Fruit fly (Drosophila melanogaster) whole organism, wandering third instar larva: Measurements from ENCODE around the gene CG11997.

ENCODE experiments used
- Abd-B ChIP-seq: fragments of >200 bp; optimal IDR thresholded peaks from 2 replicates; lab custom pipeline; 2017; ENCODE audit warnings: missing biosample characterization, missing genetic modification characterization
- CG9705 ChIP-seq: fragments of 200-800 bp; sonication (Bioruptor generic); optimal IDR thresholded peaks from 2 replicates; lab custom pipeline; 2018; ENCODE audit warnings: missing biosample characterization, mild to moderate bottlenecking, missing genetic modification characterization
- CrebA ChIP-seq: fragments of 200-800 bp; sonication (Bioruptor generic); optimal IDR thresholded peaks from 2 replicates; lab custom pipeline; 2016; ENCODE audit warnings: missing biosample characterization, mild to moderate bottlenecking, missing genetic modification characterization, borderline replicate concordance
- Dfd ChIP-seq: fragments of >200 bp; optimal IDR thresholded peaks from 2 replicates; lab custom pipeline; 2017; ENCODE audit warnings: missing biosample characterization, missing genetic modification characterization
- Dif ChIP-seq: fragments of 200-275, 200-300 bp; sonication (Bioruptor generic); optimal IDR thresholded peaks from 2 replicates; lab custom pipeline; 2018; ENCODE audit warnings: missing biosample characterization, missing genetic modification characterization; ENCODE audit not compliant: partially characterized antibody
- GATAd ChIP-seq: sonication (Bioruptor generic); optimal IDR thresholded peaks from 2 replicates; lab custom pipeline; 2016; ENCODE audit warnings: missing biosample characterization, missing genetic modification characterization
- HLH106 ChIP-seq: fragments of 200-800 bp; optimal IDR thresholded peaks from 3 replicates; lab custom pipeline; 2019; ENCODE audit warnings: missing biosample characterization, mild to moderate bottlenecking, missing genetic modification characterization, moderate library complexity
- Hnf4 ChIP-seq: fragments of 200-800 bp; sonication (Bioruptor generic); optimal IDR thresholded peaks from 2 replicates; lab custom pipeline; 2016; ENCODE audit warnings: missing biosample characterization, mild to moderate bottlenecking, missing genetic modification characterization
- Hr78 ChIP-seq: fragments of >200 bp; optimal IDR thresholded peaks from 2 replicates; lab custom pipeline; 2017; ENCODE audit warnings: missing biosample characterization, missing genetic modification characterization
- Hr83 ChIP-seq: fragments of 200-300 bp; sonication (Bioruptor generic); optimal IDR thresholded peaks from 2 replicates; lab custom pipeline; 2016; ENCODE audit warnings: missing biosample characterization, mild to moderate bottlenecking, missing genetic modification characterization, moderate library complexity; ENCODE audit not compliant: poor library complexity, severe bottlenecking
- Jra ChIP-seq: sonication (Bioruptor generic); optimal IDR thresholded peaks from 2 replicates; lab custom pipeline; 2016; ENCODE audit warnings: missing biosample characterization, missing genetic modification characterization
- Mio ChIP-seq: sonication (Bioruptor generic); optimal IDR thresholded peaks from 2 replicates; lab custom pipeline; 2016; ENCODE audit warnings: missing biosample characterization, missing genetic modification characterization
- Myc ChIP-seq: fragments of >200 bp; optimal IDR thresholded peaks from 2 replicates; lab custom pipeline; 2017
- OdsH ChIP-seq: fragments of 200-800 bp; sonication (Bioruptor generic); optimal IDR thresholded peaks from 2 replicates; lab custom pipeline; 2016; ENCODE audit warnings: missing biosample characterization, mild to moderate bottlenecking, missing genetic modification characterization
- Rel ChIP-seq, 2 experiments: fragments of 200-800 bp; sonication (Bioruptor generic) in 1 of 2; optimal IDR thresholded peaks; 2 replicates in 1 of 2; 3 replicates in 1 of 2; lab custom pipeline; 2016 to 2019; ENCODE audit warnings: mild to moderate bottlenecking in 2 of 2, missing biosample characterization in 2 of 2, missing genetic modification characterization in 2 of 2, moderate library complexity in 1 of 2
- Sp1 ChIP-seq: fragments of 200-800 bp; sonication (Bioruptor generic); optimal IDR thresholded peaks from 3 replicates; lab custom pipeline; 2019; ENCODE audit warnings: missing biosample characterization, mild to moderate bottlenecking, missing genetic modification characterization, moderate library complexity
- Vsx2 ChIP-seq: fragments of 200-300, 225-300 bp; sonication (Bioruptor generic); optimal IDR thresholded peaks from 2 replicates; lab custom pipeline; 2018; ENCODE audit warnings: missing biosample characterization, missing genetic modification characterization; ENCODE audit not compliant: partially characterized antibody
- br ChIP-seq: fragments of 200-800 bp; sonication (Bioruptor generic); optimal IDR thresholded peaks from 2 replicates; lab custom pipeline; 2016; ENCODE audit warnings: missing biosample characterization, missing genetic modification characterization
- brk ChIP-seq: fragments of 200-800 bp; sonication (Bioruptor generic); optimal IDR thresholded peaks from 2 replicates; lab custom pipeline; 2016; ENCODE audit warnings: missing biosample characterization, mild to moderate bottlenecking, missing genetic modification characterization
- dl ChIP-seq, 2 experiments: fragments of 175-275, 200-275 bp in 1 of 2; fragments of 200-275 bp in 1 of 2; sonication (Bioruptor generic); optimal IDR thresholded peaks; lab custom pipeline; 2018; ENCODE audit warnings: mild to moderate bottlenecking in 2 of 2, missing biosample characterization in 2 of 2, missing genetic modification characterization in 2 of 2, moderate library complexity in 2 of 2; ENCODE audit not compliant: partially characterized antibody in 2 of 2, insufficient read depth in 1 of 2
- dmrt93B ChIP-seq: fragments of 200-800 bp; sonication (Bioruptor generic); optimal IDR thresholded peaks from 2 replicates; lab custom pipeline; 2018; ENCODE audit warnings: missing biosample characterization, mild to moderate bottlenecking, missing genetic modification characterization
- dsf ChIP-seq: sonication (Bioruptor generic); optimal IDR thresholded peaks from 2 replicates; lab custom pipeline; 2016; ENCODE audit warnings: missing biosample characterization, missing genetic modification characterization, borderline replicate concordance
- ey ChIP-seq: fragments of 200-800 bp; sonication (Bioruptor generic); optimal IDR thresholded peaks from 2 replicates; lab custom pipeline; 2016; ENCODE audit warnings: missing biosample characterization, missing genetic modification characterization
- foxo ChIP-seq, 2 experiments: fragments of 200-800 bp; sonication (Bioruptor generic); optimal IDR thresholded peaks; 2 replicates in 1 of 2; 3 replicates in 1 of 2; lab custom pipeline; 2016 to 2017; ENCODE audit warnings: missing biosample characterization in 2 of 2, missing genetic modification characterization in 2 of 2
- fru ChIP-seq: fragments of 200-800 bp; sonication (Bioruptor generic); optimal IDR thresholded peaks from 3 replicates; lab custom pipeline; 2016; ENCODE audit warnings: missing biosample characterization, mild to moderate bottlenecking, missing genetic modification characterization
- h ChIP-seq: fragments of 200-800 bp; sonication (Bioruptor generic); optimal IDR thresholded peaks from 3 replicates; lab custom pipeline; 2016; ENCODE audit warnings: missing biosample characterization, mild to moderate bottlenecking, missing genetic modification characterization
- jim ChIP-seq: fragments of 175-275, 200-325 bp; sonication (Bioruptor generic); optimal IDR thresholded peaks from 2 replicates; lab custom pipeline; 2016; ENCODE audit warnings: missing biosample characterization, mild to moderate bottlenecking, missing genetic modification characterization
- pan ChIP-seq: fragments of >200 bp; optimal IDR thresholded peaks from 2 replicates; lab custom pipeline; 2017
- psq ChIP-seq: fragments of 200-800 bp; sonication (Bioruptor generic); optimal IDR thresholded peaks from 3 replicates; lab custom pipeline; 2017; ENCODE audit warnings: missing biosample characterization, mild to moderate bottlenecking, missing genetic modification characterization, moderate library complexity
- rgr ChIP-seq: fragments of 200-800 bp; sonication (Bioruptor generic); optimal IDR thresholded peaks from 3 replicates; lab custom pipeline; 2016; ENCODE audit warnings: missing biosample characterization, mild to moderate bottlenecking, missing genetic modification characterization
- sage ChIP-seq: fragments of 200-800 bp; sonication (Bioruptor generic); optimal IDR thresholded peaks from 2 replicates; lab custom pipeline; 2016; ENCODE audit warnings: missing biosample characterization, mild to moderate bottlenecking, missing genetic modification characterization
- sv ChIP-seq: fragments of 200-800 bp; sonication (Bioruptor generic); optimal IDR thresholded peaks from 3 replicates; lab custom pipeline; 2016; ENCODE audit warnings: missing biosample characterization, missing genetic modification characterization
- tai ChIP-seq: sonication (Bioruptor generic); optimal IDR thresholded peaks from 2 replicates; lab custom pipeline; 2016; ENCODE audit warnings: missing biosample characterization, missing genetic modification characterization
- usp ChIP-seq: fragments of >200 bp; optimal IDR thresholded peaks from 2 replicates; lab custom pipeline; 2017; ENCODE audit warnings: missing biosample characterization, missing genetic modification characterization
- woc ChIP-seq: sonication (Bioruptor generic); optimal IDR thresholded peaks from 2 replicates; lab custom pipeline; 2016; ENCODE audit warnings: missing biosample characterization, mild to moderate bottlenecking, missing genetic modification characterization

CG11997 gene

dm6 chr3R:9140914-9141313 lies 36.4 kb upstream of the CG11997 start:
- TF ChIP-seq Hr78 (GFP tag; lab: Kevin White, UChicago): no peak
- TF ChIP-seq HLH106 (tag; lab: Kevin White, UChicago): no peak
- no peak for TF ChIP-seq dsf (GFP tag; lab: Kevin White, UChicago)
- no peak for TF ChIP-seq h (GFP tag; lab: Kevin White, UChicago)
- TF ChIP-seq GATAd (GFP tag; lab: Kevin White, UChicago): no peak
- no peak for TF ChIP-seq CG9705 (GFP tag; lab: Kevin White, UChicago)
- TF ChIP-seq sage (GFP tag; lab: Kevin White, UChicago): no peak
- no peak for TF ChIP-seq CrebA
- TF ChIP-seq Vsx2 (GFP tag; lab: Kevin White, UChicago): no peak
- TF ChIP-seq rgr: no peak
- no peak for TF ChIP-seq foxo (GFP tag; optimal IDR thresholded peaks at IDR 0.05; lab: Kevin White, UChicago)
- TF ChIP-seq Myc: no peak
- TF ChIP-seq sv: no peak
- no peak for TF ChIP-seq dmrt93B
- no peak for TF ChIP-seq Mio (GFP tag; lab: Kevin White, UChicago)
- no peak for TF ChIP-seq usp
- TF ChIP-seq tai (GFP tag; lab: Kevin White, UChicago): no peak
- TF ChIP-seq Dfd (GFP tag; lab: Kevin White, UChicago): no peak
- TF ChIP-seq psq (GFP tag; lab: Kevin White, UChicago): no peak
- no peak for TF ChIP-seq Abd-B (GFP tag; lab: Kevin White, UChicago)

- TF ChIP-seq Jra (GFP tag; lab: Kevin White, UChicago) (no peak), jim (no peak), Dif (GFP tag; lab: Kevin White, UChicago) (no peak), HLH106 (tag; lab: Kevin White, UChicago) (no peak), Abd-B (GFP tag; lab: Kevin White, UChicago) (no peak)
These were observed 33.2 kb upstream of the CG11997 start for dm6 chr3R:9144003-9144721.

dm6 chr3R:9145098-9145497 lies 32.2 kb upstream of the CG11997 start:
- TF ChIP-seq Hr83 (GFP tag; lab: Kevin White, UChicago) (no peak), Hnf4 (GFP tag; lab: Kevin White, UChicago) (no peak), fru (no peak), dsf (GFP tag; lab: Kevin White, UChicago) (no peak), tai (GFP tag; lab: Kevin White, UChicago) (no peak), GATAd (GFP tag; lab: Kevin White, UChicago) (no peak), HLH106 (tag; lab: Kevin White, UChicago) (no peak), sage (GFP tag; lab: Kevin White, UChicago) (no peak), brk (GFP tag; lab: Kevin White, UChicago) (no peak), sv (no peak), pan (lab: Kevin White, UChicago) (no peak), Myc (no peak), woc (GFP tag; lab: Kevin White, UChicago) (no peak), Abd-B (GFP tag; lab: Kevin White, UChicago) (no peak), CG9705 (GFP tag; lab: Kevin White, UChicago) (no peak), Sp1 (GFP tag; lab: Kevin White, UChicago) (no peak), Mio (GFP tag; lab: Kevin White, UChicago) (no peak), dl (GFP tag; optimal IDR thresholded peaks at IDR 0.05; lab: Kevin White, UChicago; ENCODE audit: insufficient read depth in 1 of 2, partially characterized antibody in 2 of 2) (no peak), Rel (GFP tag; optimal IDR thresholded peaks at IDR 0.05; lab: Kevin White, UChicago) (no peak), Rel (tag; optimal IDR thresholded peaks at IDR 0.05; lab: Kevin White, UChicago) (no peak), CrebA (no peak)

dm6 chr3R:9147458-9147857 lies 29.9 kb upstream of the CG11997 start:
- TF ChIP-seq sage (GFP tag; lab: Kevin White, UChicago) (peak; percentile 66), GATAd (GFP tag; lab: Kevin White, UChicago) (no peak), pan (lab: Kevin White, UChicago) (no peak), tai (GFP tag; lab: Kevin White, UChicago) (peak; percentile 66), Vsx2 (GFP tag; lab: Kevin White, UChicago) (no peak), fru (peak; percentile 85), Dfd (GFP tag; lab: Kevin White, UChicago) (no peak), brk (GFP tag; lab: Kevin White, UChicago) (peak; percentile 5), br (GFP tag; lab: Kevin White, UChicago) (peak; percentile 81), Jra (GFP tag; lab: Kevin White, UChicago) (no peak), OdsH (peak; percentile 71), Abd-B (GFP tag; lab: Kevin White, UChicago) (no peak), dl (GFP tag; optimal IDR thresholded peaks at IDR 0.05; lab: Kevin White, UChicago; ENCODE audit: insufficient read depth in 1 of 2, partially characterized antibody in 2 of 2) (no peak), dsf (GFP tag; lab: Kevin White, UChicago) (no peak), jim (no peak), sv (no peak), rgr (peak; percentile 73), Dif (GFP tag; lab: Kevin White, UChicago) (no peak), h (GFP tag; lab: Kevin White, UChicago) (peak; percentile 80), Mio (GFP tag; lab: Kevin White, UChicago) (no peak), Sp1 (GFP tag; lab: Kevin White, UChicago) (peak; percentile 82), Myc (no peak), CG9705 (GFP tag; lab: Kevin White, UChicago) (peak; percentile 46), woc (GFP tag; lab: Kevin White, UChicago) (peak; percentile 60), CrebA (no peak), ey (GFP tag; lab: Kevin White, UChicago) (peak; percentile 81), HLH106 (tag; lab: Kevin White, UChicago) (peak; percentile 80), usp (no peak), Rel (GFP tag; optimal IDR thresholded peaks at IDR 0.05; lab: Kevin White, UChicago) (no peak), Rel (tag; optimal IDR thresholded peaks at IDR 0.05; lab: Kevin White, UChicago) (no peak), psq (GFP tag; lab: Kevin White, UChicago) (peak; percentile 61)
